Fruit fly (Drosophila melanogaster) whole organism, prepupa: ENCODE data around the gene CG31371.
A peak's percentile ranks its signal among the peaks of the same experiment; 100 is the strongest.

Experiments used
- CG10631 ChIP-seq: fragments of 200-800 bp; sonication (Bioruptor generic); optimal IDR thresholded peaks from 2 replicates; lab custom pipeline; 2016; ENCODE audit warnings: missing biosample characterization, missing genetic modification characterization
- CG10669 ChIP-seq: fragments of 200-800 bp; sonication (Bioruptor generic); optimal IDR thresholded peaks from 3 replicates; lab custom pipeline; 2018; ENCODE audit warnings: missing biosample characterization, mild to moderate bottlenecking, missing genetic modification characterization, moderate library complexity
- CG11294 ChIP-seq: fragments of 200-800 bp; sonication (Bioruptor generic); IDR thresholded peaks from 2 replicates; pipeline ENCODE4 v1.3.6; 2022; ENCODE audit warnings: missing biosample characterization, missing genetic modification characterization
- CG11762 ChIP-seq: fragments of 200-800 bp; sonication (Bioruptor generic); optimal IDR thresholded peaks from 3 replicates; lab custom pipeline; 2016; ENCODE audit warnings: missing biosample characterization, missing genetic modification characterization; ENCODE audit not compliant: insufficient read depth
- CG11902 ChIP-seq: fragments of 200-800 bp; sonication (Bioruptor generic); optimal IDR thresholded peaks from 3 replicates; lab custom pipeline; 2016; ENCODE audit warnings: missing biosample characterization, missing genetic modification characterization
- CG15336 ChIP-seq: fragments of 200-800 bp; sonication (Bioruptor generic); IDR thresholded peaks from 2 replicates; pipeline ENCODE4 v1.3.6; 2022; ENCODE audit warnings: missing biosample characterization, missing genetic modification characterization
- CG1621 ChIP-seq: fragments of 200-800 bp; sonication (Bioruptor generic); optimal IDR thresholded peaks from 3 replicates; lab custom pipeline; 2018; ENCODE audit warnings: missing biosample characterization, mild to moderate bottlenecking, missing genetic modification characterization
- CG16779 ChIP-seq: fragments of 200-800 bp; sonication (Bioruptor generic); optimal IDR thresholded peaks from 3 replicates; lab custom pipeline; 2017; ENCODE audit warnings: missing biosample characterization, mild to moderate bottlenecking, missing genetic modification characterization
- CG3032 ChIP-seq: fragments of 200-800 bp; optimal IDR thresholded peaks from 2 replicates; lab custom pipeline; 2019; ENCODE audit warnings: missing biosample characterization, mild to moderate bottlenecking, missing genetic modification characterization, moderate library complexity
- CG32006 ChIP-seq: fragments of 200-800 bp; sonication (Bioruptor generic); optimal IDR thresholded peaks from 3 replicates; lab custom pipeline; 2017; ENCODE audit warnings: missing biosample characterization, mild to moderate bottlenecking, missing genetic modification characterization
- CG34406 ChIP-seq: fragments of 200-800 bp; sonication (Bioruptor generic); optimal IDR thresholded peaks from 3 replicates; lab custom pipeline; 2016; ENCODE audit warnings: missing biosample characterization, missing genetic modification characterization
- CG6163 ChIP-seq: fragments of 200-800 bp; sonication (Bioruptor generic); IDR thresholded peaks from 3 replicates; pipeline ENCODE4 v1.3.6; 2022; ENCODE audit warnings: missing biosample characterization, missing genetic modification characterization
- CG6276 ChIP-seq: fragments of 200-800 bp; sonication (Bioruptor generic); optimal IDR thresholded peaks from 2 replicates; lab custom pipeline; 2017; ENCODE audit warnings: missing biosample characterization, mild to moderate bottlenecking, missing genetic modification characterization
- CG6792 ChIP-seq: fragments of 200-800 bp; sonication (Bioruptor generic); optimal IDR thresholded peaks from 3 replicates; lab custom pipeline; 2016; ENCODE audit warnings: missing biosample characterization, missing genetic modification characterization
- CG6854 ChIP-seq: fragments of 200-800 bp; sonication (Bioruptor generic); optimal IDR thresholded peaks from 2 replicates; lab custom pipeline; 2017; ENCODE audit warnings: missing biosample characterization, mild to moderate bottlenecking, missing genetic modification characterization
- CG8119 ChIP-seq: fragments of 200-800 bp; sonication (Bioruptor generic); IDR thresholded peaks from 3 replicates; pipeline ENCODE4 v1.3.6; 2022; ENCODE audit warnings: missing biosample characterization, missing genetic modification characterization
- CG8319 ChIP-seq: fragments of 200-800 bp; sonication (Bioruptor generic); optimal IDR thresholded peaks from 3 replicates; lab custom pipeline; 2016; ENCODE audit warnings: missing biosample characterization, missing genetic modification characterization
- CG9139 ChIP-seq: fragments of 200-800 bp; sonication (Bioruptor generic); optimal IDR thresholded peaks from 3 replicates; lab custom pipeline; 2017; ENCODE audit warnings: missing biosample characterization, mild to moderate bottlenecking, missing genetic modification characterization
- Eip78C ChIP-seq: fragments of 200-800 bp; sonication (Bioruptor generic); peaks from one replicate; lab custom pipeline; 2016; ENCODE audit warnings: missing biosample characterization, missing genetic modification characterization
- Eip93F ChIP-seq: fragments of 200-800 bp; sonication (Bioruptor generic); optimal IDR thresholded peaks from 2 replicates; lab custom pipeline; 2016; ENCODE audit warnings: missing biosample characterization, mild to moderate bottlenecking, missing genetic modification characterization
- Ets21C ChIP-seq: fragments of 200-800 bp; sonication (Bioruptor generic); optimal IDR thresholded peaks from 3 replicates; lab custom pipeline; 2016; ENCODE audit warnings: missing biosample characterization, missing genetic modification characterization
- Hr38 ChIP-seq: sonication (Bioruptor generic); optimal IDR thresholded peaks from 2 replicates; lab custom pipeline; 2016; ENCODE audit warnings: missing biosample characterization, missing genetic modification characterization
- Hr39 ChIP-seq: fragments of 200-800 bp; sonication (Bioruptor generic); optimal IDR thresholded peaks from 2 replicates; lab custom pipeline; 2016; ENCODE audit warnings: missing biosample characterization, missing genetic modification characterization
- Lpt ChIP-seq: fragments of 200-800 bp; sonication (Bioruptor generic); optimal IDR thresholded peaks from 3 replicates; lab custom pipeline; 2016; ENCODE audit warnings: missing biosample characterization, missing genetic modification characterization
- Met ChIP-seq: fragments of 200-800 bp; sonication (Bioruptor generic); optimal IDR thresholded peaks from 3 replicates; lab custom pipeline; 2016; ENCODE audit warnings: missing biosample characterization, missing genetic modification characterization
- Sox102F ChIP-seq: fragments of 200-800 bp; sonication (Bioruptor generic); optimal IDR thresholded peaks from 2 replicates; lab custom pipeline; 2016; ENCODE audit warnings: missing biosample characterization, mild to moderate bottlenecking, missing genetic modification characterization
- Sox14 ChIP-seq: fragments of 200-800 bp; sonication (Bioruptor generic); optimal IDR thresholded peaks from 3 replicates; lab custom pipeline; 2016; ENCODE audit warnings: missing biosample characterization, missing genetic modification characterization
- Sox15 ChIP-seq: fragments of 200-800 bp; sonication (Bioruptor generic); optimal IDR thresholded peaks from 3 replicates; lab custom pipeline; 2016; ENCODE audit warnings: missing biosample characterization, missing genetic modification characterization
- achi ChIP-seq: fragments of 200-800 bp; sonication (Bioruptor generic); optimal IDR thresholded peaks from 3 replicates; lab custom pipeline; 2016; ENCODE audit warnings: missing biosample characterization, missing genetic modification characterization
- acj6 ChIP-seq: fragments of 200-800 bp; sonication (Bioruptor generic); optimal IDR thresholded peaks from 3 replicates; lab custom pipeline; 2016; ENCODE audit warnings: missing biosample characterization, missing genetic modification characterization
- dac ChIP-seq: fragments of 200-800 bp; sonication (Bioruptor generic); optimal IDR thresholded peaks from 2 replicates; lab custom pipeline; 2017; ENCODE audit warnings: missing biosample characterization, mild to moderate bottlenecking, missing genetic modification characterization
- eg ChIP-seq: fragments of 200-800 bp; sonication (Bioruptor generic); IDR thresholded peaks from 3 replicates; pipeline ENCODE4 v1.3.6; 2022; ENCODE audit warnings: missing biosample characterization, missing genetic modification characterization
- esn ChIP-seq: fragments of 200-800 bp; sonication (Bioruptor generic); optimal IDR thresholded peaks from 2 replicates; lab custom pipeline; 2016; ENCODE audit warnings: missing biosample characterization, mild to moderate bottlenecking, missing genetic modification characterization, moderate library complexity
- fkh ChIP-seq: fragments of 200-800 bp; sonication (Bioruptor generic); optimal IDR thresholded peaks from 3 replicates; lab custom pipeline; 2017; ENCODE audit warnings: missing biosample characterization, mild to moderate bottlenecking, missing genetic modification characterization, moderate library complexity
- lz ChIP-seq: fragments of 200-800 bp; sonication (Bioruptor generic); optimal IDR thresholded peaks from 3 replicates; lab custom pipeline; 2016; ENCODE audit warnings: missing biosample characterization, missing genetic modification characterization
- net ChIP-seq: fragments of 200-800 bp; sonication (Bioruptor generic); optimal IDR thresholded peaks from 3 replicates; lab custom pipeline; 2016; ENCODE audit warnings: missing biosample characterization, missing genetic modification characterization
- spab ChIP-seq: fragments of 200-800 bp; sonication (Bioruptor generic); optimal IDR thresholded peaks from 2 replicates; lab custom pipeline; 2017; ENCODE audit warnings: missing biosample characterization, mild to moderate bottlenecking, missing genetic modification characterization, missing genetic modification reagents
- ss ChIP-seq, 2 experiments: fragments of 200-800 bp; sonication (Bioruptor generic); optimal IDR thresholded peaks; 2 replicates in 1 of 2; 3 replicates in 1 of 2; lab custom pipeline; 2017 to 2018; ENCODE audit warnings: mild to moderate bottlenecking in 2 of 2, missing biosample characterization in 2 of 2, missing genetic modification characterization in 2 of 2, moderate library complexity in 1 of 2
- svp ChIP-seq: fragments of 200-800 bp; sonication (Bioruptor generic); peaks from one replicate; lab custom pipeline; 2016; ENCODE audit warnings: missing biosample characterization, missing genetic modification characterization
- topi ChIP-seq: fragments of 200-800 bp; sonication (Bioruptor generic); optimal IDR thresholded peaks from 3 replicates; lab custom pipeline; 2016; ENCODE audit warnings: missing biosample characterization, missing genetic modification characterization
- vri ChIP-seq: fragments of 200-800 bp; sonication (Bioruptor generic); optimal IDR thresholded peaks from 3 replicates; lab custom pipeline; 2016; ENCODE audit warnings: missing biosample characterization, mild to moderate bottlenecking, missing genetic modification characterization

CG31371 gene

DNA sequence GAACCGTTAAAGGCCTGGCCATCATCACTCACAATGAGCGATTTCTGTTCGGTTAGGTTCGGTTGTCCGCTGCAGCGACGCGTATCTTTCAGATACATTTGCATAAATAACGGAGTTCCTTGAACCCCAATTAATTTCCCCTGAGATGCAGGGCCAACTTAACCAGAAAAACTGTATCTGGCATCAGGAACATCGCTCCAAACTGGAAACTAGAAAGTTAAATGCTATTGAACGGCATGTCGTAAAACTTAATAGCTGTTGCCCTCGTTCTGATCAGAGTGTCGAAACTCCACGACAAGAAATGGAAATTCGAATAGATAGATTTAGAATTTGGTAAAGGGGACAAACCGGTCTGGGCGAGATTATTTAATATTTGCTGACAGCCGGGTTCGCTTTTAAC is 31.0 kb downstream of the CG31371 start:
- TF ChIP-seq achi (GFP tag; lab: Kevin White, UChicago) (no peak), CG34406 (GFP tag; lab: Kevin White, UChicago) (no peak), Hr38 (GFP tag; lab: Kevin White, UChicago) (no peak), CG11294 (GFP tag; lab: Robert Waterston, UW) (no peak), Ets21C (GFP tag; lab: Kevin White, UChicago) (no peak), CG10669 (no peak)

DNA sequence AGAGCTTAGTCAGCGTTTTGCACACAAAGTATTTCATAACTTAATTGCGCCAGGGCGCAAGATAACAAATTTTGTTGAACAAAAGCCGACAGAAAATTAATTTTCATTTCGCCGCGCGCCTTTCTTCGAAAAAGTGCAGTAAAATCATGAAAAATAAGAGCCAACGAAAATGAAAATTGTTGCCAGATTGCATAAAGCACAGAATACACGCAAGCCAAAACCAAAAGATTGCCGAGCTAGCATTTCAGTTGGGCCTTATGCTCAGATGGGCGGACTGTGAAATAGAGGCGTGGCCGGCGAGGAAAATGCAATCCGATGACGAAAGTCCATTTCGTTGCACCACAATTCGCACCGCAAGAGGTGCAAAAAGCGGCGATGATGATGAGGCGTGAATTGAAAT is 32.6 kb downstream of the CG31371 start:
- no peak for TF ChIP-seq net
- no peak for TF ChIP-seq spab (GFP tag; lab: Kevin White, UChicago)
- TF ChIP-seq Hr38 (GFP tag; lab: Kevin White, UChicago) = no peak
- no peak for TF ChIP-seq Hr39
- no peak for TF ChIP-seq vri
- TF ChIP-seq CG11902 (GFP tag; lab: Kevin White, UChicago) = no peak
- TF ChIP-seq CG8319 (GFP tag; lab: Kevin White, UChicago) = no peak
- TF ChIP-seq lz (GFP tag; lab: Kevin White, UChicago) = no peak
- no peak for TF ChIP-seq acj6 (GFP tag; lab: Kevin White, UChicago)
- no peak for TF ChIP-seq CG6276 (GFP tag; lab: Kevin White, UChicago)
- no peak for TF ChIP-seq Sox15 (GFP tag; lab: Kevin White, UChicago)
- TF ChIP-seq Ets21C (GFP tag; lab: Kevin White, UChicago) = no peak
- no peak for TF ChIP-seq Sox102F (GFP tag; lab: Kevin White, UChicago)
- TF ChIP-seq CG8119 (GFP tag; lab: Robert Waterston, UW) = no peak
- TF ChIP-seq, all 60 proteins: peak for 0

DNA sequence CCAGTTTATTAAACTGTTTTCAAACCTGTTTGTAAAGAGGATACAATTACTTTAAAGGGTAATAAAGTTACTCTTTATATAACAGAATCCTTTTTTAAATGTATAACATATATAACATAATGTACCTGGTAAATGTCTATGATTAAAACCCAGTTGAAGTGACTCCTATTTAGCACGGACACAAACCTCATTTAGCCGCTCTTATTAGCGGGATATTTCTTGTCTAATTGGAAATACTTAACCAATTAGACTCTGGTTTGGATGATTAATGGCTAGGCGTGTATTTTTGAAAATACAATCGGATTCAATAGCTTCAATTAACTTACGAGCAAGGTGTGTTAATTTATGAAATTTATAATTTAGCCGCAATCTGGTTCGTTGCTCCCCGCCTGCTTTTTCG is 36.2 kb downstream of the CG31371 start:
- TF ChIP-seq CG6792 (GFP tag; lab: Kevin White, UChicago) (no peak), CG10631 (no peak), eg (GFP tag; lab: Robert Waterston, UW) (no peak), svp (GFP tag; lab: Kevin White, UChicago) (peak; percentile 20), ss (GFP tag; optimal IDR thresholded peaks at IDR 0.05; lab: Kevin White, UChicago) (no peak), fkh (no peak), CG32006 (GFP tag; lab: Kevin White, UChicago) (no peak)

DNA sequence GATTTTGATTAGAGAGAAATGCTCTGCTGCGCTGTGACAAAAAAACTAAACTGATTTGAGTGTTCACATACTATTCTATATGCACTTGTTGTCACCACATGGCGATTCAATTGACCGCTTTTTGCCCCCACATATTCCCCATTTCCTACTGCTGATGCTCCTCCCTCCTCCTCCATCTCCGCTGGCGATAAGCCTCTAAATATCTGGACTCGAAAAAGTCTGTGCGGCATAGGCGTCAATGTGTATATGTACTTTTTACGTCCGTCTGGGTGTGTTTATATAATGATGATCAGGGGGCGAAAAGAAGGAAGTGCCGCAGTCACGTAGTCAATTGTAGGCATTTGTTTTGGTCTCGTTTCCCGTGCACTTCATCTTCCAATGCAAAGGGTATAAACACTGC is 36.8 kb downstream of the CG31371 start:
- TF ChIP-seq achi (GFP tag; lab: Kevin White, UChicago) (no peak), svp (GFP tag; lab: Kevin White, UChicago) (peak; percentile 83), CG6276 (GFP tag; lab: Kevin White, UChicago) (peak; percentile 17), CG16779 (tag; lab: Kevin White, UChicago) (no peak), spab (GFP tag; lab: Kevin White, UChicago) (no peak), vri (peak; percentile 13), fkh (no peak), Lpt (no peak), CG32006 (GFP tag; lab: Kevin White, UChicago) (no peak), esn (no peak), Sox14 (GFP tag; lab: Kevin White, UChicago) (no peak), eg (GFP tag; lab: Robert Waterston, UW) (no peak), CG8119 (GFP tag; lab: Robert Waterston, UW) (no peak), CG8319 (GFP tag; lab: Kevin White, UChicago) (no peak), Eip78C (GFP tag; lab: Kevin White, UChicago) (peak; percentile 59), Sox102F (GFP tag; lab: Kevin White, UChicago) (no peak), CG11762 (GFP tag; lab: Kevin White, UChicago) (no peak), Eip93F (GFP tag; lab: Kevin White, UChicago) (no peak), CG1621 (tag; lab: Kevin White, UChicago) (peak; percentile 7), CG11902 (GFP tag; lab: Kevin White, UChicago) (no peak), Met (no peak), topi (no peak), CG3032 (no peak), dac (GFP tag; lab: Kevin White, UChicago) (no peak), Sox15 (GFP tag; lab: Kevin White, UChicago) (no peak), Ets21C (GFP tag; lab: Kevin White, UChicago) (no peak), CG6854 (GFP tag; lab: Kevin White, UChicago) (no peak), CG6163 (GFP tag; lab: Robert Waterston, UW) (0 out of 3 replicates have a peak, but pooled peaks have one; percentile 36), CG15336 (GFP tag; lab: Robert Waterston, UW) (no peak), CG9139 (no peak), CG10669 (no peak), CG34406 (GFP tag; lab: Kevin White, UChicago) (no peak)
